Worm (Caenorhabditis elegans) whole organism, L1 larva: ENCODE results near the gene semi-1.

ENCODE experiments used
- C34B4.2 ChIP-seq: sonication (generic microtip); optimal IDR thresholded peaks from 2 replicates; lab custom pipeline; 2017; ENCODE audit warnings: mild to moderate bottlenecking, missing genetic modification characterization, missing compliant biosample characterization
- F16B12.6 ChIP-seq: fragments of 150-350 bp; optimal IDR thresholded peaks from 2 replicates; lab custom pipeline; 2014; ENCODE audit warnings: missing biosample characterization, missing genetic modification characterization
- aha-1 ChIP-seq: fragments of 150-350 bp; optimal IDR thresholded peaks from 2 replicates; lab custom pipeline; 2014; ENCODE audit warnings: missing biosample characterization, missing genetic modification characterization
- alr-1 ChIP-seq: fragments of 200-800 bp; sonication (Bioruptor generic); optimal IDR thresholded peaks from 2 replicates; lab custom pipeline; 2018; ENCODE audit warnings: borderline replicate concordance, mild to moderate bottlenecking, missing genetic modification characterization, missing compliant biosample characterization
- aly-2 ChIP-seq: fragments of 150-350 bp; optimal IDR thresholded peaks from 2 replicates; lab custom pipeline; 2014; ENCODE audit warnings: missing biosample characterization, missing genetic modification characterization
- ama-1 ChIP-seq: fragments of 150-350 bp; optimal IDR thresholded peaks from 2 replicates; lab custom pipeline; 2014
- blmp-1 ChIP-seq: fragments of 150-350 bp; optimal IDR thresholded peaks from 2 replicates; lab custom pipeline; 2014; ENCODE audit warnings: missing biosample characterization, missing genetic modification characterization
- ceh-8 ChIP-seq: fragments of 200-800 bp; sonication (Bioruptor generic); optimal IDR thresholded peaks from 2 replicates; lab custom pipeline; 2018; ENCODE audit warnings: mild to moderate bottlenecking, missing genetic modification characterization, moderate library complexity, missing compliant biosample characterization
- ceh-82 ChIP-seq, 3 experiments: fragments of 150-350 bp in 1 of 3; sonication (generic microtip) in 2 of 3; optimal IDR thresholded peaks; 2 replicates each; lab custom pipeline; 2014 to 2017; ENCODE audit warnings: missing biosample characterization in 3 of 3, missing genetic modification characterization in 3 of 3
- ceh-88 ChIP-seq: fragments of 200-800 bp; sonication (Bioruptor generic); IDR thresholded peaks from 2 replicates; pipeline ENCODE4 v1.3.6; 2022; ENCODE audit warnings: missing genetic modification characterization, missing compliant biosample characterization
- ceh-90 ChIP-seq: sonication (generic microtip); optimal IDR thresholded peaks from 2 replicates; lab custom pipeline; 2016; ENCODE audit warnings: missing genetic modification characterization, missing compliant biosample characterization
- ces-1 ChIP-seq: fragments of 150-350 bp; optimal IDR thresholded peaks from 2 replicates; lab custom pipeline; 2014; ENCODE audit warnings: missing biosample characterization, missing genetic modification reagents, missing genetic modification characterization
- elt-2 ChIP-seq: sonication (generic microtip); optimal IDR thresholded peaks from 2 replicates; lab custom pipeline; 2016; ENCODE audit warnings: missing genetic modification characterization, mild to moderate bottlenecking, inconsistent platforms, missing compliant biosample characterization, missing genetic modification reagents
- elt-3 ChIP-seq, 6 experiments: fragments of 150-350 bp in 1 of 6; sonication (generic microtip); optimal IDR thresholded peaks; 2 replicates each; lab custom pipeline; 2017 to 2018; ENCODE audit warnings: missing biosample characterization in 6 of 6, missing genetic modification characterization in 6 of 6, inconsistent platforms in 1 of 6
- ets-5 ChIP-seq: fragments of 200-800 bp; sonication (Bioruptor generic); IDR thresholded peaks from 2 replicates; pipeline ENCODE4 v1.3.6; 2022; ENCODE audit warnings: missing genetic modification characterization, missing compliant biosample characterization
- fkh-8 ChIP-seq: sonication (generic microtip); optimal IDR thresholded peaks from 2 replicates; lab custom pipeline; 2016; ENCODE audit warnings: mild to moderate bottlenecking, missing genetic modification characterization, missing compliant biosample characterization
- grh-1 ChIP-seq: fragments of 200-800 bp; sonication (Bioruptor generic); IDR thresholded peaks from 2 replicates; pipeline ENCODE4 v1.3.6; 2022; ENCODE audit warnings: missing genetic modification reagents, missing genetic modification characterization, missing compliant biosample characterization
- hlh-17 ChIP-seq: fragments of 200-800 bp; sonication (Bioruptor generic); optimal IDR thresholded peaks from 2 replicates; lab custom pipeline; 2018; ENCODE audit warnings: missing genetic modification characterization, mild to moderate bottlenecking, missing compliant biosample characterization, moderate library complexity, borderline replicate concordance
- irx-1 ChIP-seq: sonication (generic microtip); optimal IDR thresholded peaks from 2 replicates; lab custom pipeline; 2016; ENCODE audit warnings: missing genetic modification characterization, missing compliant biosample characterization
- jun-1 ChIP-seq: fragments of 150-350 bp; optimal IDR thresholded peaks from 2 replicates; lab custom pipeline; 2014; ENCODE audit warnings: missing biosample characterization, missing genetic modification reagents, missing genetic modification characterization
- lin-14 ChIP-seq: fragments of 200-800 bp; sonication (Bioruptor generic); optimal IDR thresholded peaks from 2 replicates; lab custom pipeline; 2018; ENCODE audit warnings: mild to moderate bottlenecking, missing genetic modification characterization, moderate library complexity, missing compliant biosample characterization
- lsy-2 ChIP-seq, 2 experiments: fragments of 150-350 bp; optimal IDR thresholded peaks; 2 replicates each; lab custom pipeline; 2014; ENCODE audit warnings: missing biosample characterization in 2 of 2, missing genetic modification characterization in 2 of 2
- mab-9 ChIP-seq: fragments of 200-800 bp; sonication (Bioruptor generic); IDR thresholded peaks from 2 replicates; pipeline ENCODE4 v1.3.6; 2022; ENCODE audit warnings: missing genetic modification reagents, missing genetic modification characterization, missing compliant biosample characterization
- mep-1 ChIP-seq: fragments of 150-350 bp; optimal IDR thresholded peaks from 2 replicates; lab custom pipeline; 2014; ENCODE audit warnings: missing biosample characterization, missing genetic modification characterization
- nhr-20 ChIP-seq: sonication (generic microtip); optimal IDR thresholded peaks from 2 replicates; lab custom pipeline; 2016; ENCODE audit warnings: mild to moderate bottlenecking, missing genetic modification characterization, missing compliant biosample characterization
- nhr-237 ChIP-seq: fragments of 150-350 bp; optimal IDR thresholded peaks from 2 replicates; lab custom pipeline; 2014; ENCODE audit warnings: missing biosample characterization, missing genetic modification characterization
- nhr-47 ChIP-seq: sonication (generic microtip); optimal IDR thresholded peaks from 2 replicates; lab custom pipeline; 2016; ENCODE audit warnings: mild to moderate bottlenecking, missing genetic modification characterization, moderate library complexity, missing compliant biosample characterization
- nhr-71 ChIP-seq: sonication (generic microtip); optimal IDR thresholded peaks from 2 replicates; lab custom pipeline; 2016; ENCODE audit warnings: mild to moderate bottlenecking, missing genetic modification characterization, moderate library complexity, missing compliant biosample characterization
- nhr-85 ChIP-seq: sonication (generic microtip); peaks from one replicate; lab custom pipeline; 2016; ENCODE audit warnings: missing genetic modification characterization, inconsistent platforms, missing compliant biosample characterization
- nhr-90 ChIP-seq: sonication (generic microtip); optimal IDR thresholded peaks from 2 replicates; lab custom pipeline; 2016; ENCODE audit warnings: mild to moderate bottlenecking, missing genetic modification characterization, missing compliant biosample characterization; ENCODE audit not compliant: poor library complexity
- pag-3 ChIP-seq: sonication (generic microtip); optimal IDR thresholded peaks from 2 replicates; lab custom pipeline; 2017; ENCODE audit warnings: missing genetic modification characterization, mild to moderate bottlenecking, missing compliant biosample characterization, antibody characterized with exemption, borderline replicate concordance; ENCODE audit not compliant: insufficient read depth
- rnt-1 ChIP-seq: sonication (generic microtip); optimal IDR thresholded peaks from 2 replicates; lab custom pipeline; 2016; ENCODE audit warnings: mild to moderate bottlenecking, missing genetic modification characterization, moderate library complexity, missing compliant biosample characterization
- snu-23 ChIP-seq: sonication (generic microtip); optimal IDR thresholded peaks from 2 replicates; lab custom pipeline; 2016; ENCODE audit warnings: missing genetic modification characterization, missing compliant biosample characterization
- swsn-7 ChIP-seq: sonication (generic microtip); optimal IDR thresholded peaks from 2 replicates; lab custom pipeline; 2016; ENCODE audit warnings: missing genetic modification characterization, missing compliant biosample characterization
- unc-130 ChIP-seq: fragments of 150-350 bp; optimal IDR thresholded peaks from 2 replicates; lab custom pipeline; 2017; ENCODE audit warnings: missing biosample characterization, missing genetic modification characterization, inconsistent platforms
- unc-86 ChIP-seq: sonication (generic microtip); optimal IDR thresholded peaks from 2 replicates; lab custom pipeline; 2016; ENCODE audit warnings: missing genetic modification characterization, missing compliant biosample characterization
- unc-98 ChIP-seq: fragments of 200-800 bp; sonication (Bioruptor generic); IDR thresholded peaks from 2 replicates; pipeline ENCODE4 v1.3.6; 2022; ENCODE audit warnings: missing genetic modification characterization, missing compliant biosample characterization
- xbp-1 ChIP-seq: sonication (generic microtip); optimal IDR thresholded peaks from 2 replicates; lab custom pipeline; 2016; ENCODE audit warnings: missing genetic modification characterization, missing compliant biosample characterization
- zag-1 ChIP-seq: fragments of 150-350 bp; optimal IDR thresholded peaks from 2 replicates; lab custom pipeline; 2014; ENCODE audit warnings: missing biosample characterization, missing genetic modification characterization
- ztf-11 ChIP-seq, 2 experiments: sonication (generic microtip); optimal IDR thresholded peaks; 2 replicates each; lab custom pipeline; 2016 to 2017; ENCODE audit warnings: missing genetic modification characterization in 2 of 2, missing biosample characterization in 1 of 2, missing compliant biosample characterization in 1 of 2
- ztf-4 ChIP-seq: fragments of 150-350 bp; optimal IDR thresholded peaks from 2 replicates; lab custom pipeline; 2014; ENCODE audit warnings: missing biosample characterization, missing genetic modification characterization

Gene semi-1

DNA sequence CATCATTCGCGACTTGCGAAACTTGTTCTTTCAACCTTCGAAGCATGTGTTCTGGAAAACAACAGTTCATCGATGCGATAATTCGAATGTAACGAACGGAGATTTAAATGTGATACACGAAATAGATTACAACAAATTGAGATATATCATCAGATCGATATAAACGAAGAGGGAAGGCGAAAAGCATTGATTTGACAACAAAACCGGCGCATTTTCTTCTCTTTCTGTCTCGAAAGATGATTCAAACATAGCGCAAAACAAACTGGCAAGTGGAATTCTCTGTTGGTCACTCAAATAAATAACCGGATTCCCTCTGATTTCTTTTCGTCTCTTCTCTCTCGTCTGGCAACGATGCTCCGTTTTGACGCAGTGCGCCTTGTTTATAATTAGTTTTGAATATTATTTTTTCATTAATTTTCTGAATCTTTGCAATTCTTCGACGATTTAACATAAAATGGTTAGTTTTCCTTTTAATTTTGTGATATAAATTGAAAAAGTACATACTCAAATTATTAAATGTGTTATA, 17.6 kb downstream of the semi-1 start, which contains the start of the genes eea-1 and gut-2 (continued):
- TF ChIP-seq ces-1 (no peak), ztf-4 (tag; lab: Kevin White, UChicago) (peak; percentile 54), ztf-11 (tag; optimal IDR thresholded peaks at IDR 0.05; lab: Kevin White, UChicago) (no peak), rnt-1 (tag; lab: Kevin White, UChicago) (peak; percentile 76), jun-1 (tag; lab: Kevin White, UChicago) (no peak), F16B12.6 (tag; lab: Kevin White, UChicago) (peak; percentile 37), swsn-7 (peak; percentile 72), ama-1 (lab: Kevin White, UChicago) (peak; percentile 59), ceh-8 (GFP tag; lab: Kevin White, UChicago) (no peak), unc-86 (tag; lab: Kevin White, UChicago) (no peak), hlh-17 (GFP tag; lab: Kevin White, UChicago) (no peak), nhr-47 (tag; lab: Kevin White, UChicago) (peak; percentile 69), lin-14 (GFP tag; lab: Kevin White, UChicago) (peak; percentile 79)

- TF ChIP-seq mab-9 (GFP tag; lab: Robert Waterston, UW), result no peak
- peak; percentile 56 for TF ChIP-seq nhr-20
- no peak for TF ChIP-seq irx-1 (tag; lab: Kevin White, UChicago)
- TF ChIP-seq pag-3 (tag; lab: Kevin White, UChicago), result no peak
- no peak for TF ChIP-seq lsy-2 (tag; optimal IDR thresholded peaks at IDR 0.05; lab: Kevin White, UChicago)
- no peak for TF ChIP-seq ceh-88
- peak; percentile 44 for TF ChIP-seq grh-1 (GFP tag; lab: Robert Waterston, UW)
- no peak for TF ChIP-seq ets-5 (GFP tag; lab: Robert Waterston, UW)
- TF ChIP-seq C34B4.2, result no peak
- peak; percentile 2 for TF ChIP-seq mep-1
- peak; percentile 96 for TF ChIP-seq blmp-1 (tag; lab: Kevin White, UChicago)
- TF ChIP-seq elt-3 (tag; optimal IDR thresholded peaks at IDR 0.05; lab: Kevin White, UChicago), result peak in 2 of 6 experiments; percentile 50 to 69
- no peak for TF ChIP-seq elt-2 (tag; lab: Kevin White, UChicago)
- no peak for TF ChIP-seq unc-98 (GFP tag; lab: Robert Waterston, UW)
- TF ChIP-seq ceh-90, result no peak
- TF ChIP-seq nhr-237, result no peak
- no peak for TF ChIP-seq xbp-1 (tag; lab: Kevin White, UChicago)
- TF ChIP-seq nhr-71 (tag; lab: Kevin White, UChicago), result peak; percentile 41
- peak; percentile 29 for TF ChIP-seq nhr-90 (tag; lab: Kevin White, UChicago)
- TF ChIP-seq aly-2 (tag; lab: Kevin White, UChicago), result no peak
- no peak for TF ChIP-seq fkh-8 (tag; lab: Kevin White, UChicago)
- TF ChIP-seq nhr-47 (tag; lab: Kevin White, UChicago), result no peak
- no peak for TF ChIP-seq alr-1 (tag; lab: Kevin White, UChicago)
- TF ChIP-seq swsn-7, result no peak
- no peak for TF ChIP-seq unc-130 (tag; lab: Kevin White, UChicago)
- TF ChIP-seq zag-1, result no peak
- no peak for TF ChIP-seq jun-1 (tag; lab: Kevin White, UChicago)
- TF ChIP-seq ceh-82 (tag; optimal IDR thresholded peaks at IDR 0.05; lab: Kevin White, UChicago), result no peak
- TF ChIP-seq aha-1, result no peak
- no peak for TF ChIP-seq unc-86 (tag; lab: Kevin White, UChicago)
- TF ChIP-seq snu-23 (GFP tag; lab: Kevin White, UChicago), result peak; percentile 38
- TF ChIP-seq lin-14 (GFP tag; lab: Kevin White, UChicago), result peak; percentile 60
- peak; percentile 93 for TF ChIP-seq nhr-85
These were observed 25.2 kb downstream of the semi-1 start, which contains the start of gene T10G3.3 for ce11 chrV:13489830-13490229. Gene T10G3.3 (minus strand): TSS chrV:13490199.
